Fruit fly (Drosophila melanogaster): Measurements from ENCODE around the gene Sfp24Bd.

Sfp24Bd gene

dm6 chr2L:3655698-3656105, 13.2 kb downstream of the Sfp24Bd start (continued):
- TF ChIP-seq CG11398 (GFP tag; optimal IDR thresholded peaks at IDR 0.05), result peak; percentile 97
- TF ChIP-seq HHEX (GFP tag; optimal IDR thresholded peaks at IDR 0.05), result peak; percentile 98
- TF ChIP-seq CG13123 (GFP tag; optimal IDR thresholded peaks at IDR 0.05), result peak; percentile 94
- TF ChIP-seq so (GFP tag; IDR thresholded peaks at IDR 0.05), result peak; percentile 98
- TF ChIP-seq fu2 (GFP tag; optimal IDR thresholded peaks at IDR 0.05), result peak; percentile 98
- TF ChIP-seq HmgD (GFP tag; optimal IDR thresholded peaks at IDR 0.05), result peak; percentile 97
- TF ChIP-seq Hr78 (GFP tag; optimal IDR thresholded peaks at IDR 0.05), result peak in 1 of 2 experiments; percentile 93
- peak; percentile 100 for TF ChIP-seq Drgx (GFP tag; IDR thresholded peaks at IDR 0.05)
- TF ChIP-seq Atf6 (GFP tag; IDR thresholded peaks at IDR 0.05), result peak; percentile 98
- peak; percentile 99 for TF ChIP-seq CG2678 (tag; optimal IDR thresholded peaks at IDR 0.05)
- TF ChIP-seq chn (GFP tag; optimal IDR thresholded peaks at IDR 0.05), result peak; percentile 96
- TF ChIP-seq Taf1 (GFP tag; IDR thresholded peaks at IDR 0.05), result peak; percentile 98
- TF ChIP-seq CG8478 (optimal IDR thresholded peaks at IDR 0.05), result no peak
- TF ChIP-seq CG1024 (GFP tag; IDR thresholded peaks at IDR 0.05), result peak; percentile 94
- peak; percentile 99 for TF ChIP-seq CG34376 (GFP tag; optimal IDR thresholded peaks at IDR 0.05)
- peak; percentile 34 for TF ChIP-seq pzg (GFP tag; optimal IDR thresholded peaks at IDR 0.05)
- peak; percentile 97 to 99 for TF ChIP-seq bsh (GFP tag; optimal IDR thresholded peaks at IDR 0.05)
- TF ChIP-seq al (GFP tag; IDR thresholded peaks at IDR 0.05), result peak; percentile 96
- peak; percentile 95 for TF ChIP-seq CG8765 (GFP tag; IDR thresholded peaks at IDR 0.05)
- TF ChIP-seq HmgZ (tag; optimal IDR thresholded peaks at IDR 0.05), result peak; percentile 99
- TF ChIP-seq Pdp1 (GFP tag; optimal IDR thresholded peaks at IDR 0.05), result peak; percentile 97 to 98
- peak; percentile 98 for TF ChIP-seq CG18619 (GFP tag; optimal IDR thresholded peaks at IDR 0.05)
- TF ChIP-seq nerfin-1 (tag; optimal IDR thresholded peaks at IDR 0.05), result peak; percentile 98
- TF ChIP-seq Fer1 (GFP tag; optimal IDR thresholded peaks at IDR 0.05), result peak; percentile 99
- peak; percentile 99 for TF ChIP-seq ci (GFP tag; IDR thresholded peaks at IDR 0.05)
- no peak for TF ChIP-seq bbx (GFP tag; IDR thresholded peaks at IDR 0.05; ENCODE audit: partially characterized antibody)
- TF ChIP-seq sug (tag; optimal IDR thresholded peaks at IDR 0.05), result peak; percentile 98
- TF ChIP-seq CG4360 (GFP tag; IDR thresholded peaks at IDR 0.05), result peak; percentile 97
- TF ChIP-seq onecut (GFP tag; IDR thresholded peaks at IDR 0.05), result peak; percentile 96
- peak; percentile 87 for TF ChIP-seq Ets97D (GFP tag; optimal IDR thresholded peaks at IDR 0.05)
- peak; percentile 98 for TF ChIP-seq CG11723 (GFP tag; optimal IDR thresholded peaks at IDR 0.05)
- peak; percentile 80 for TF ChIP-seq Kr (GFP tag; optimal IDR thresholded peaks at IDR 0.05)
- peak; percentile 87 for TF ChIP-seq E2f2 (GFP tag; IDR thresholded peaks at IDR 0.05)
- peak; percentile 94 for TF ChIP-seq grn (GFP tag; optimal IDR thresholded peaks at IDR 0.05)
- peak; percentile 96 for TF ChIP-seq CG11247 (GFP tag; IDR thresholded peaks at IDR 0.05)
- peak; percentile 89 for TF ChIP-seq ssp (GFP tag; IDR thresholded peaks at IDR 0.05)
- peak; percentile 99 for TF ChIP-seq CG1529 (GFP tag; optimal IDR thresholded peaks at IDR 0.05)
- TF ChIP-seq Tbp (GFP tag; optimal IDR thresholded peaks at IDR 0.05), result no peak
- TF ChIP-seq CG8089 (GFP tag; optimal IDR thresholded peaks at IDR 0.05), result peak; percentile 96
- peak; percentile 98 for TF ChIP-seq caup (GFP tag; optimal IDR thresholded peaks at IDR 0.05; ENCODE audit: severe bottlenecking)
- peak; percentile 98 for TF ChIP-seq Hsf (GFP tag; optimal IDR thresholded peaks at IDR 0.05)
- peak; percentile 95 for TF ChIP-seq dimm (GFP tag; IDR thresholded peaks at IDR 0.05)
- TF ChIP-seq unc-4 (GFP tag; IDR thresholded peaks at IDR 0.05; ENCODE audit: partially characterized antibody), result peak; percentile 31; the same call in 1 of the 2 replicates
- TF ChIP-seq lmd (GFP tag; IDR thresholded peaks at IDR 0.05), result peak; percentile 98
- peak; percentile 97 for TF ChIP-seq CG9609 (GFP tag; optimal IDR thresholded peaks at IDR 0.05)
- peak; percentile 79 for TF ChIP-seq ftz-f1 (GFP tag; optimal IDR thresholded peaks at IDR 0.05)
- TF ChIP-seq eyg (GFP tag; optimal IDR thresholded peaks at IDR 0.05), result peak; percentile 97
- TF ChIP-seq Xrp1 (GFP tag; IDR thresholded peaks at IDR 0.05), result peak; percentile 99
- TF ChIP-seq CG13775 (GFP tag; optimal IDR thresholded peaks at IDR 0.05), result peak; percentile 98
- TF ChIP-seq CG15601 (tag; optimal IDR thresholded peaks at IDR 0.05), result peak; percentile 98
- TF ChIP-seq CG31388 (GFP tag; optimal IDR thresholded peaks at IDR 0.05), result peak; percentile 94
- TF ChIP-seq CG9437 (GFP tag; optimal IDR thresholded peaks at IDR 0.05), result peak; percentile 93
